Worm (Caenorhabditis elegans) whole organism, midembryonic: ENCODE results near the gene C28D4.7.

Experiments
- T22C8.4 ChIP-seq: fragments of 200-800 bp; sonication (Bioruptor generic); IDR thresholded peaks from 2 replicates; pipeline ENCODE4 v1.3.6; 2022; ENCODE audit warnings: missing genetic modification characterization, missing compliant biosample characterization
- flt-1 ChIP-seq: fragments of 200-800 bp; sonication (Bioruptor generic); IDR thresholded peaks from 2 replicates; pipeline ENCODE4 v1.3.6; 2022; ENCODE audit warnings: missing genetic modification characterization, missing compliant biosample characterization
- klf-2 ChIP-seq: fragments of 200-800 bp; sonication (Bioruptor generic); conservative IDR thresholded peaks from 2 replicates; pipeline ENCODE4 v1.3.6; 2022; ENCODE audit warnings: missing genetic modification reagents, missing genetic modification characterization, missing compliant biosample characterization
- med-1 ChIP-seq: sonication (generic microtip); optimal IDR thresholded peaks from 2 replicates; lab custom pipeline; 2017; ENCODE audit warnings: missing genetic modification characterization, mild to moderate bottlenecking, missing compliant biosample characterization, antibody characterized with exemption, missing genetic modification reagents; ENCODE audit not compliant: insufficient read depth
- ref-1 ChIP-seq: fragments of 200-800 bp; sonication (Bioruptor generic); conservative IDR thresholded peaks from 2 replicates; pipeline ENCODE4 v1.3.6; 2022; ENCODE audit warnings: missing genetic modification reagents, missing genetic modification characterization, missing compliant biosample characterization

DNA sequence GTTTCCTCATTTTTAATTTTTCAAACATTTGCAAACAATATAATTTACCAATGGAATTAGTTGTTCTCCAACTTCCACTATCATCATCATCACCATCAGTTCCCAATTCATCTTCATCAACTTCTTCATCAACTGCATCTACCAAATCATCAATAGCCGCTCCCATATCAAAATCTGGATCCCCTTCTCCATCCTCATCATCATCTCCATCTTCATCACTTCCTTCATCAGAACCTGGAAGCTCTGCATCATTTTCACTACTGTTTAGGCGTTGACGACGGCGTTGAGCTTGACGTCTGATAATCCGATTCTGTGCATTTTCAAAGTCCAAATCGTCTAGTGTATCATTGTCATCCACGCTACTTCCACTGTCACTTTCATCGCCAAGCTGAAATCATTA is 45.1 kb downstream of the C28D4.7 start:
- no peak for TF ChIP-seq flt-1 (GFP tag; lab: Robert Waterston, UW)
- TF ChIP-seq ref-1 = no peak
- no peak for TF ChIP-seq med-1
- TF ChIP-seq T22C8.4 = no peak
- TF ChIP-seq klf-2 (GFP tag; lab: Robert Waterston, UW) = no peak
